Fruit fly (Drosophila melanogaster): Measurements from ENCODE around the gene sr.

DNA sequence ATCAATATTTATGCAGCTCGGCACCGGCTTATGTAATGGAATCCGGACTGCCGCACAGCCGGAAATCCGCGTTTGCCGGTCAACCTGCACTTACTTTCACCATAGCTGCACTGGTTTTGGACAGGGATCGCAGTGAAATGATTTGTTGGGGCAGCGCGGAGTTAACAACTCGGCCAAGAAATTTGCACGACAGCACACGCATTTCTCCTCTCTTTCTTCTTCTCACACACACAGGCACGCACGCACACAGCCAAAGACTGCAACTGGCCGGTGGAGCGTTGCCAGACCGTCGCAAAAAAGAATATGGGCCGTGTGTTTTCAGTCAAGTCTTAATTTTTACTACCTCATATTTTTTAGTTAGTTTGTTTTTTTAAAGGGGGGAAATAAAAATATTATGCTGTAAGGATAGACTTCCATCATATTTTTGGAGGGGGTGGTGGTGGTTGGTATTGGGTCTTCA, 75.7 kb downstream of the sr start:
- TF ChIP-seq CG8478 (optimal IDR thresholded peaks at IDR 0.05) (no peak), CTCF (optimal IDR thresholded peaks at IDR 0.05) (no peak)
